Worm (Caenorhabditis elegans) whole organism, late embryonic: Measurements from ENCODE around the gene C01G10.18.
A peak's percentile ranks its signal among the peaks of the same experiment; 100 is the strongest.

Experiments used
- C08G9.2 ChIP-seq: sonication (generic microtip); optimal IDR thresholded peaks from 2 replicates; lab custom pipeline; 2016; ENCODE audit warnings: mild to moderate bottlenecking, missing genetic modification characterization, moderate library complexity, missing compliant biosample characterization
- F13H6.1 ChIP-seq: sonication (generic microtip); optimal IDR thresholded peaks from 2 replicates; lab custom pipeline; 2016; ENCODE audit warnings: missing genetic modification characterization, missing compliant biosample characterization
- K09A11.1 ChIP-seq: sonication (generic microtip); optimal IDR thresholded peaks from 2 replicates; lab custom pipeline; 2017; ENCODE audit warnings: antibody characterized with exemption, mild to moderate bottlenecking, missing genetic modification characterization, missing compliant biosample characterization; ENCODE audit not compliant: insufficient read depth
- T23F11.4 ChIP-seq: fragments of 200-800 bp; sonication (Bioruptor generic); optimal IDR thresholded peaks from 2 replicates; lab custom pipeline; 2018; ENCODE audit warnings: mild to moderate bottlenecking, missing genetic modification characterization, missing compliant biosample characterization
- Y22D7AL.16 ChIP-seq: sonication (generic microtip); optimal IDR thresholded peaks from 2 replicates; lab custom pipeline; 2016; ENCODE audit warnings: missing genetic modification characterization, missing compliant biosample characterization
- ama-1 ChIP-seq: fragments of 150-350 bp; optimal IDR thresholded peaks from 2 replicates; lab custom pipeline; 2014
- ceh-18 ChIP-seq: sonication (generic microtip); optimal IDR thresholded peaks from 2 replicates; lab custom pipeline; 2016; ENCODE audit warnings: missing genetic modification characterization, missing compliant biosample characterization
- ceh-22 ChIP-seq: sonication (generic microtip); optimal IDR thresholded peaks from 2 replicates; lab custom pipeline; 2017; ENCODE audit warnings: missing biosample characterization, missing genetic modification characterization
- ceh-24 ChIP-seq: sonication (generic microtip); optimal IDR thresholded peaks from 2 replicates; lab custom pipeline; 2016; ENCODE audit warnings: mild to moderate bottlenecking, missing genetic modification characterization, missing compliant biosample characterization
- ceh-30 ChIP-seq: fragments of 150-350 bp; optimal IDR thresholded peaks from 2 replicates; lab custom pipeline; 2014; ENCODE audit warnings: missing biosample characterization, missing genetic modification characterization
- ceh-31 ChIP-seq: sonication (generic microtip); optimal IDR thresholded peaks from 2 replicates; lab custom pipeline; 2016; ENCODE audit warnings: missing genetic modification characterization, missing compliant biosample characterization
- ceh-48 ChIP-seq: sonication (generic microtip); optimal IDR thresholded peaks from 2 replicates; lab custom pipeline; 2016; ENCODE audit warnings: missing genetic modification characterization, inconsistent platforms, missing compliant biosample characterization
- ceh-6 ChIP-seq: fragments of 200-800 bp; sonication (Bioruptor generic); optimal IDR thresholded peaks from 2 replicates; lab custom pipeline; 2018; ENCODE audit warnings: mild to moderate bottlenecking, missing genetic modification characterization, missing compliant biosample characterization
- che-1 ChIP-seq: sonication (generic microtip); optimal IDR thresholded peaks from 2 replicates; lab custom pipeline; 2016; ENCODE audit warnings: mild to moderate bottlenecking, missing genetic modification characterization, missing compliant biosample characterization
- dmd-4 ChIP-seq: sonication (generic microtip); optimal IDR thresholded peaks from 2 replicates; lab custom pipeline; 2016; ENCODE audit warnings: borderline replicate concordance, missing genetic modification characterization, missing compliant biosample characterization
- ets-4 ChIP-seq: sonication (generic microtip); optimal IDR thresholded peaks from 2 replicates; lab custom pipeline; 2016; ENCODE audit warnings: missing genetic modification characterization, missing compliant biosample characterization
- eyg-1 ChIP-seq: sonication (generic microtip); optimal IDR thresholded peaks from 2 replicates; lab custom pipeline; 2016; ENCODE audit warnings: missing genotype, missing genetic modification characterization, missing compliant biosample characterization
- fkh-6 ChIP-seq: sonication (generic microtip); optimal IDR thresholded peaks from 2 replicates; lab custom pipeline; 2016; ENCODE audit warnings: missing genetic modification characterization, missing compliant biosample characterization
- gmeb-2 ChIP-seq: sonication (generic microtip); optimal IDR thresholded peaks from 2 replicates; lab custom pipeline; 2016; ENCODE audit warnings: missing genetic modification characterization, inconsistent platforms, missing compliant biosample characterization
- hlh-15 ChIP-seq: sonication (generic microtip); optimal IDR thresholded peaks from 2 replicates; lab custom pipeline; 2016; ENCODE audit warnings: missing genetic modification characterization, missing compliant biosample characterization
- hlh-30 ChIP-seq: sonication (generic microtip); optimal IDR thresholded peaks from 2 replicates; lab custom pipeline; 2017; ENCODE audit warnings: antibody characterized with exemption, missing genetic modification characterization, missing compliant biosample characterization; ENCODE audit not compliant: insufficient read depth
- hlh-6 ChIP-seq: sonication (generic microtip); optimal IDR thresholded peaks from 2 replicates; lab custom pipeline; 2016; ENCODE audit warnings: missing genotype, missing genetic modification characterization, missing compliant biosample characterization
- lim-6 ChIP-seq: sonication (generic microtip); optimal IDR thresholded peaks from 2 replicates; lab custom pipeline; 2016; ENCODE audit warnings: missing genetic modification characterization, missing compliant biosample characterization
- lin-11 ChIP-seq: fragments of 200-800 bp; sonication (Bioruptor generic); optimal IDR thresholded peaks from 2 replicates; lab custom pipeline; 2018; ENCODE audit warnings: mild to moderate bottlenecking, missing genetic modification characterization, missing compliant biosample characterization
- mec-3 ChIP-seq: sonication (generic microtip); optimal IDR thresholded peaks from 2 replicates; lab custom pipeline; 2016; ENCODE audit warnings: borderline replicate concordance, missing genetic modification characterization, missing compliant biosample characterization
- nhr-232 ChIP-seq: sonication (generic microtip); optimal IDR thresholded peaks from 2 replicates; lab custom pipeline; 2016; ENCODE audit warnings: missing genetic modification characterization, missing compliant biosample characterization
- npax-4 ChIP-seq: sonication (generic microtip); optimal IDR thresholded peaks from 2 replicates; lab custom pipeline; 2016; ENCODE audit warnings: missing genetic modification characterization, missing compliant biosample characterization
- odd-2 ChIP-seq: sonication (generic microtip); optimal IDR thresholded peaks from 2 replicates; lab custom pipeline; 2017; ENCODE audit warnings: antibody characterized with exemption, mild to moderate bottlenecking, missing genetic modification characterization, missing compliant biosample characterization
- pha-2 ChIP-seq: sonication (generic microtip); optimal IDR thresholded peaks from 2 replicates; lab custom pipeline; 2017; ENCODE audit warnings: mild to moderate bottlenecking, missing genetic modification characterization, missing compliant biosample characterization
- pha-4 ChIP-seq: fragments of 150-350 bp; optimal IDR thresholded peaks from 2 replicates; lab custom pipeline; 2018; ENCODE audit warnings: missing biosample characterization, missing genetic modification reagents, missing genetic modification characterization
- pros-1 ChIP-seq: fragments of 150-350 bp; optimal IDR thresholded peaks from 2 replicates; lab custom pipeline; 2014; ENCODE audit warnings: missing biosample characterization, missing genetic modification reagents, missing genetic modification characterization
- ref-2 ChIP-seq: sonication (generic microtip); optimal IDR thresholded peaks from 2 replicates; lab custom pipeline; 2016; ENCODE audit warnings: missing genetic modification characterization, missing compliant biosample characterization
- rnt-1 ChIP-seq: sonication (generic microtip); optimal IDR thresholded peaks from 2 replicates; lab custom pipeline; 2016; ENCODE audit warnings: missing genetic modification characterization, missing compliant biosample characterization
- sdc-2 ChIP-seq: sonication (generic microtip); optimal IDR thresholded peaks from 2 replicates; lab custom pipeline; 2016; ENCODE audit warnings: missing genotype, missing genetic modification characterization, missing compliant biosample characterization
- sox-2 ChIP-seq: fragments of 200-800 bp; sonication (Bioruptor generic); IDR thresholded peaks from 2 replicates; pipeline ENCODE4 v1.3.6; 2022; ENCODE audit warnings: missing genetic modification reagents, missing genetic modification characterization, missing compliant biosample characterization
- sox-4 ChIP-seq: sonication (generic microtip); optimal IDR thresholded peaks from 2 replicates; lab custom pipeline; 2017; ENCODE audit warnings: mild to moderate bottlenecking, missing genetic modification characterization, inconsistent platforms, missing compliant biosample characterization
- syd-9 ChIP-seq: sonication (generic microtip); optimal IDR thresholded peaks from 2 replicates; lab custom pipeline; 2016; ENCODE audit warnings: mild to moderate bottlenecking, missing genetic modification characterization, moderate library complexity, missing compliant biosample characterization
- tbx-2 ChIP-seq: sonication (generic microtip); optimal IDR thresholded peaks from 2 replicates; lab custom pipeline; 2016; ENCODE audit warnings: missing genetic modification characterization, missing compliant biosample characterization
- unc-3 ChIP-seq, 2 experiments: fragments of 200-800 bp in 1 of 2; sonication (Bioruptor generic) in 1 of 2; sonication (generic microtip) in 1 of 2; conservative IDR thresholded peaks in 1 of 2; optimal IDR thresholded peaks in 1 of 2; 2 replicates each; pipeline versions ENCODE4 v1.3.6 to Lab custom; 2016 to 2022; ENCODE audit warnings: missing compliant biosample characterization in 2 of 2, missing genetic modification characterization in 2 of 2, missing genetic modification reagents in 1 of 2
- unc-42 ChIP-seq: sonication (generic microtip); optimal IDR thresholded peaks from 2 replicates; lab custom pipeline; 2016; ENCODE audit warnings: missing genotype, missing genetic modification characterization, missing compliant biosample characterization
- unc-55 ChIP-seq: sonication (generic microtip); optimal IDR thresholded peaks from 2 replicates; lab custom pipeline; 2017; ENCODE audit warnings: missing biosample characterization, missing genetic modification reagents, missing genetic modification characterization
- unc-86 ChIP-seq: sonication (generic microtip); optimal IDR thresholded peaks from 2 replicates; lab custom pipeline; 2016; ENCODE audit warnings: missing genetic modification characterization, missing compliant biosample characterization
- zip-5 ChIP-seq: sonication (generic microtip); optimal IDR thresholded peaks from 2 replicates; lab custom pipeline; 2016; ENCODE audit warnings: missing genetic modification characterization, missing compliant biosample characterization
- ztf-16 ChIP-seq: sonication (generic microtip); optimal IDR thresholded peaks from 2 replicates; lab custom pipeline; 2017; ENCODE audit warnings: missing genetic modification characterization, missing compliant biosample characterization

The C01G10.18 gene

ce11 chrV:15078560-15078959 lies 10.0 kb downstream of the C01G10.18 start:
- TF ChIP-seq sox-2 (GFP tag; lab: Robert Waterston, UW): no peak
- TF ChIP-seq, all 69 proteins: peak for 0

- TF ChIP-seq F13H6.1 (tag; lab: Kevin White, UChicago) (no peak), ceh-31 (peak; percentile 47), sox-4 (tag; lab: Kevin White, UChicago) (no peak), ceh-48 (tag; lab: Kevin White, UChicago) (peak; percentile 58), unc-42 (tag; lab: Kevin White, UChicago) (peak; percentile 29)
Measured at ce11 chrV:15074907-15075306, 13.6 kb downstream of the C01G10.18 start.

ce11 chrV:15072738-15073137 lies 15.8 kb downstream of the C01G10.18 start:
- TF ChIP-seq ets-4 (tag; lab: Kevin White, UChicago) (no peak), npax-4 (tag; lab: Kevin White, UChicago) (no peak), lin-11 (tag; lab: Kevin White, UChicago) (no peak), mec-3 (tag; lab: Kevin White, UChicago) (no peak), lim-6 (tag; lab: Kevin White, UChicago) (no peak), pha-2 (tag; lab: Kevin White, UChicago) (no peak), F13H6.1 (tag; lab: Kevin White, UChicago) (no peak), fkh-6 (no peak), gmeb-2 (no peak), unc-3 (GFP tag; conservative IDR thresholded peaks at IDR 0.05; lab: Robert Waterston, UW) (no peak), unc-3 (tag; optimal IDR thresholded peaks at IDR 0.05; lab: Kevin White, UChicago) (no peak), tbx-2 (tag; lab: Kevin White, UChicago) (no peak), hlh-15 (tag; lab: Kevin White, UChicago) (no peak), hlh-6 (tag; lab: Kevin White, UChicago) (no peak), ceh-48 (tag; lab: Kevin White, UChicago) (peak; percentile 39), rnt-1 (tag; lab: Kevin White, UChicago) (no peak), unc-42 (tag; lab: Kevin White, UChicago) (peak; percentile 91), T23F11.4 (GFP tag; lab: Kevin White, UChicago) (no peak), ceh-30 (no peak), che-1 (tag; lab: Kevin White, UChicago) (no peak), K09A11.1 (no peak), odd-2 (tag; lab: Kevin White, UChicago) (no peak), sox-2 (GFP tag; lab: Robert Waterston, UW) (no peak), ceh-31 (peak; percentile 13), ceh-24 (tag; lab: Kevin White, UChicago) (no peak), sdc-2 (no peak), unc-55 (no peak)

ce11 chrV:15071015-15071810 lies 17.3 kb downstream of the C01G10.18 start, which contains the start of gene unc-76:
Gene unc-76, plus strand, starts transcription at chrV:15071760.
- TF ChIP-seq gmeb-2 (no peak), ceh-31 (peak; percentile 92), eyg-1 (tag; lab: Kevin White, UChicago) (no peak), hlh-30 (peak; percentile 28), ref-2 (peak; percentile 55), ama-1 (no peak), nhr-232 (tag; lab: Kevin White, UChicago) (no peak), dmd-4 (no peak), ceh-6 (GFP tag; lab: Kevin White, UChicago) (no peak), pha-4 (no peak), unc-86 (tag; lab: Kevin White, UChicago) (peak; percentile 18), C08G9.2 (tag; lab: Kevin White, UChicago) (peak; percentile 49), lin-11 (tag; lab: Kevin White, UChicago) (no peak), rnt-1 (tag; lab: Kevin White, UChicago) (peak; percentile 89), Y22D7AL.16 (tag; lab: Kevin White, UChicago) (no peak), mec-3 (tag; lab: Kevin White, UChicago) (no peak), ztf-16 (tag; lab: Kevin White, UChicago) (no peak), ceh-18 (tag; lab: Kevin White, UChicago) (peak; percentile 95), odd-2 (tag; lab: Kevin White, UChicago) (no peak), ceh-22 (no peak), pros-1 (tag; lab: Kevin White, UChicago) (peak; percentile 73), syd-9 (peak; percentile 24), F13H6.1 (tag; lab: Kevin White, UChicago) (peak; percentile 52), zip-5 (tag; lab: Kevin White, UChicago) (no peak), K09A11.1 (peak; percentile 3), unc-55 (peak; percentile 89), tbx-2 (tag; lab: Kevin White, UChicago) (peak; percentile 84)
